Fruit fly (Drosophila melanogaster) whole organism, embryonic: Measurements from ENCODE around the gene CG13386.
A peak's percentile ranks its signal among the peaks of the same experiment; 100 is the strongest.

ENCODE experiments used
- B-H2 ChIP-seq: fragments of 200-800 bp; sonication (Bioruptor generic); optimal IDR thresholded peaks from 2 replicates; lab custom pipeline; 2018; ENCODE audit warnings: missing biosample characterization, mild to moderate bottlenecking, missing genetic modification characterization
- Bdp1 ChIP-seq: fragments of 200-800 bp; sonication (Bioruptor generic); optimal IDR thresholded peaks from 3 replicates; lab custom pipeline; 2016; ENCODE audit warnings: missing biosample characterization, missing genetic modification characterization
- CG10654 ChIP-seq: fragments of 200-800 bp; sonication (Bioruptor generic); optimal IDR thresholded peaks from 2 replicates; lab custom pipeline; 2016; ENCODE audit warnings: missing biosample characterization, missing genetic modification characterization
- CG13296 ChIP-seq: fragments of 200-800 bp; sonication (Bioruptor generic); optimal IDR thresholded peaks from 3 replicates; lab custom pipeline; 2018; ENCODE audit warnings: missing biosample characterization, mild to moderate bottlenecking, missing genetic modification characterization
- CG16815 ChIP-seq: fragments of 200-800 bp; sonication (Bioruptor generic); optimal IDR thresholded peaks from 3 replicates; lab custom pipeline; 2017; ENCODE audit warnings: missing biosample characterization, mild to moderate bottlenecking, missing genetic modification characterization
- CG17568 ChIP-seq: fragments of 200-800 bp; sonication (Bioruptor generic); optimal IDR thresholded peaks from 2 replicates; lab custom pipeline; 2018; ENCODE audit warnings: missing biosample characterization, mild to moderate bottlenecking, missing genetic modification characterization, moderate library complexity
- CG2116 ChIP-seq: fragments of 200-800 bp; sonication (Bioruptor generic); optimal IDR thresholded peaks from 3 replicates; lab custom pipeline; 2018; ENCODE audit warnings: missing biosample characterization, mild to moderate bottlenecking, missing genetic modification characterization
- CG2120 ChIP-seq: fragments of 200-800 bp; sonication (Bioruptor generic); optimal IDR thresholded peaks from 3 replicates; lab custom pipeline; 2016; ENCODE audit warnings: missing biosample characterization, missing genetic modification characterization
- CG2889 ChIP-seq: fragments of 200-800 bp; sonication (Bioruptor generic); IDR thresholded peaks from 3 replicates; pipeline ENCODE4 v1.3.6; 2022; ENCODE audit warnings: missing biosample characterization, missing genetic modification characterization
- CG31441 ChIP-seq: fragments of 200-800 bp; sonication (Bioruptor generic); IDR thresholded peaks from 2 replicates; pipeline ENCODE4 v1.3.6; 2022; ENCODE audit warnings: missing biosample characterization, missing genetic modification characterization
- CG32767 ChIP-seq: fragments of 200-800 bp; sonication (Bioruptor generic); IDR thresholded peaks from 2 replicates; pipeline ENCODE4 v1.3.6; 2022; ENCODE audit warnings: missing biosample characterization, missing genetic modification characterization
- CG42726 ChIP-seq: fragments of 200-800 bp; sonication (Bioruptor generic); IDR thresholded peaks from 2 replicates; pipeline ENCODE4 v1.3.6; 2022; ENCODE audit warnings: missing biosample characterization, missing genetic modification characterization; ENCODE audit not compliant: partially characterized antibody
- CG4360 ChIP-seq: fragments of 200-800 bp; sonication (Bioruptor generic); IDR thresholded peaks from 2 replicates; pipeline ENCODE4 v1.3.6; 2022; ENCODE audit warnings: missing biosample characterization, missing genetic modification characterization
- CG4730 ChIP-seq: fragments of 200-800 bp; sonication (Bioruptor generic); IDR thresholded peaks from 2 replicates; pipeline ENCODE4 v1.3.6; 2022; ENCODE audit warnings: missing biosample characterization, missing genetic modification characterization
- CG6791 ChIP-seq: fragments of 200-800 bp; sonication (Bioruptor generic); IDR thresholded peaks from 3 replicates; pipeline ENCODE4 v1.3.6; 2022; ENCODE audit warnings: missing biosample characterization, missing genetic modification characterization; ENCODE audit not compliant: partially characterized antibody
- CG7928 ChIP-seq: fragments of 200-800 bp; sonication (Bioruptor generic); optimal IDR thresholded peaks from 2 replicates; lab custom pipeline; 2017; ENCODE audit warnings: missing biosample characterization, mild to moderate bottlenecking, missing genetic modification characterization
- CHES-1-like ChIP-seq: fragments of 200-800 bp; sonication (Bioruptor generic); optimal IDR thresholded peaks from 2 replicates; lab custom pipeline; 2016; ENCODE audit warnings: missing biosample characterization, missing genetic modification characterization
- Deaf1 ChIP-seq: fragments of 200-800 bp; optimal IDR thresholded peaks from 3 replicates; lab custom pipeline; 2019; ENCODE audit warnings: missing biosample characterization, mild to moderate bottlenecking, missing genetic modification characterization, moderate library complexity
- Ets97D ChIP-seq: fragments of 200-800 bp; sonication (Bioruptor generic); optimal IDR thresholded peaks from 3 replicates; lab custom pipeline; 2016; ENCODE audit warnings: missing biosample characterization, missing genetic modification characterization
- Fer2 ChIP-seq: fragments of 200-800 bp; sonication (Bioruptor generic); optimal IDR thresholded peaks from 2 replicates; lab custom pipeline; 2018; ENCODE audit warnings: missing biosample characterization, mild to moderate bottlenecking, missing genetic modification characterization, moderate library complexity
- Hr3 ChIP-seq: fragments of 200-800 bp; sonication (Bioruptor generic); optimal IDR thresholded peaks from 3 replicates; lab custom pipeline; 2016; ENCODE audit warnings: missing biosample characterization, missing genetic modification characterization
- NFAT ChIP-seq: fragments of 200-800 bp; sonication (Bioruptor generic); IDR thresholded peaks from 2 replicates; pipeline ENCODE4 v1.3.6; 2022; ENCODE audit warnings: missing biosample characterization, missing genetic modification characterization
- Oaz ChIP-seq: fragments of 200-800 bp; sonication (Bioruptor generic); IDR thresholded peaks from 2 replicates; pipeline ENCODE4 v1.3.6; 2022; ENCODE audit warnings: missing biosample characterization, missing genetic modification characterization
- Oli ChIP-seq: fragments of 200-800 bp; sonication (Bioruptor generic); optimal IDR thresholded peaks from 2 replicates; lab custom pipeline; 2018; ENCODE audit warnings: missing biosample characterization, mild to moderate bottlenecking, missing genetic modification characterization, moderate library complexity
- Rfx ChIP-seq: fragments of 200-800 bp; sonication (Bioruptor generic); IDR thresholded peaks from 2 replicates; pipeline ENCODE4 v1.3.6; 2022; ENCODE audit warnings: missing biosample characterization, missing genetic modification characterization
- Sin3A ChIP-seq: fragments of >200 bp; optimal IDR thresholded peaks from 2 replicates; lab custom pipeline; 2018
- ara ChIP-seq: fragments of 200-800 bp; sonication (Bioruptor generic); IDR thresholded peaks from 2 replicates; pipeline ENCODE4 v1.3.6; 2022; ENCODE audit warnings: missing biosample characterization, missing genetic modification characterization
- az2 ChIP-seq: fragments of 200-800 bp; sonication (Bioruptor generic); optimal IDR thresholded peaks from 3 replicates; lab custom pipeline; 2016; ENCODE audit warnings: missing biosample characterization, missing genetic modification characterization
- btn ChIP-seq: fragments of 200-800 bp; sonication (Bioruptor generic); optimal IDR thresholded peaks from 2 replicates; lab custom pipeline; 2016; ENCODE audit warnings: missing biosample characterization, missing genetic modification characterization
- cato ChIP-seq: fragments of 200-800 bp; sonication (Bioruptor generic); optimal IDR thresholded peaks from 2 replicates; lab custom pipeline; 2016; ENCODE audit warnings: missing biosample characterization, missing genetic modification characterization, borderline replicate concordance
- chinmo ChIP-seq: fragments of 200-800 bp; sonication (Bioruptor generic); IDR thresholded peaks from 4 replicates; pipeline ENCODE4 v1.3.6; 2022; ENCODE audit warnings: missing biosample characterization, missing genetic modification characterization; ENCODE audit not compliant: partially characterized antibody
- crc ChIP-seq: fragments of 200-800 bp; sonication (Bioruptor generic); optimal IDR thresholded peaks from 2 replicates; lab custom pipeline; 2016; ENCODE audit warnings: missing biosample characterization, missing genetic modification characterization
- croc ChIP-seq: fragments of 200-800 bp; sonication (Bioruptor generic); conservative IDR thresholded peaks from 3 replicates; pipeline ENCODE4 v1.3.6; 2022; ENCODE audit warnings: missing biosample characterization, missing genetic modification characterization
- en ChIP-seq: fragments of 200-800 bp; sonication (Bioruptor generic); optimal IDR thresholded peaks from 2 replicates; lab custom pipeline; 2016; ENCODE audit warnings: missing biosample characterization, missing genetic modification characterization
- eyg ChIP-seq: fragments of 200-800 bp; sonication (Bioruptor generic); optimal IDR thresholded peaks from 3 replicates; lab custom pipeline; 2016; ENCODE audit warnings: missing biosample characterization, missing genetic modification characterization
- fd102C ChIP-seq: fragments of 200-800 bp; sonication (Bioruptor generic); optimal IDR thresholded peaks from 2 replicates; lab custom pipeline; 2018; ENCODE audit warnings: missing biosample characterization, mild to moderate bottlenecking, missing genetic modification characterization, moderate library complexity
- gem ChIP-seq: fragments of 200-800 bp; sonication (Bioruptor generic); optimal IDR thresholded peaks from 2 replicates; lab custom pipeline; 2019; ENCODE audit warnings: missing biosample characterization, mild to moderate bottlenecking, missing genetic modification characterization, moderate library complexity
- gfzf ChIP-seq: fragments of 200-800 bp; sonication (Bioruptor generic); optimal IDR thresholded peaks from 2 replicates; lab custom pipeline; 2016; ENCODE audit warnings: missing biosample characterization, mild to moderate bottlenecking, missing genetic modification characterization, moderate library complexity
- gro ChIP-seq: fragments of 200-800 bp; sonication (Bioruptor generic); optimal IDR thresholded peaks from 2 replicates; lab custom pipeline; 2016; ENCODE audit warnings: missing biosample characterization, missing genetic modification characterization
- hbn ChIP-seq: fragments of 200-800 bp; sonication (Bioruptor generic); IDR thresholded peaks from 2 replicates; pipeline ENCODE4 v1.3.6; 2022; ENCODE audit warnings: missing biosample characterization, missing genetic modification characterization; ENCODE audit not compliant: partially characterized antibody
- hth ChIP-seq: fragments of >200 bp; optimal IDR thresholded peaks from 2 replicates; lab custom pipeline; 2017; ENCODE audit warnings: inconsistent platforms
- inv ChIP-seq: fragments of 200-800 bp; sonication (Bioruptor generic); IDR thresholded peaks from 2 replicates; pipeline ENCODE4 v1.3.6; 2022; ENCODE audit warnings: missing biosample characterization, missing genetic modification characterization; ENCODE audit not compliant: partially characterized antibody
- jigr1 ChIP-seq: fragments of 200-800 bp; sonication (Bioruptor generic); IDR thresholded peaks from 3 replicates; pipeline ENCODE4 v1.3.6; 2022; ENCODE audit warnings: missing biosample characterization, missing genetic modification characterization
- ken ChIP-seq: fragments of 200-800 bp; sonication (Bioruptor generic); IDR thresholded peaks from 3 replicates; pipeline ENCODE4 v1.3.6; 2022; ENCODE audit warnings: missing biosample characterization, missing genetic modification characterization
- nerfin-1 ChIP-seq: fragments of 200-800 bp; sonication (Bioruptor generic); optimal IDR thresholded peaks from 3 replicates; lab custom pipeline; 2019; ENCODE audit warnings: missing biosample characterization, mild to moderate bottlenecking, missing genetic modification characterization, moderate library complexity
- pan ChIP-seq, 4 experiments: fragments of >200 bp in 3 of 4; fragments of 200-800 bp in 1 of 4; sonication (Bioruptor generic) in 1 of 4; optimal IDR thresholded peaks in 3 of 4; IDR thresholded peaks in 1 of 4; 2 replicates each; pipeline versions ENCODE4 v1.3.6 to Lab custom; 2017 to 2022; ENCODE audit warnings: missing biosample characterization in 2 of 4, missing genetic modification characterization in 2 of 4, mixed read lengths in 1 of 4
- slbo ChIP-seq: fragments of 200-800 bp; sonication (Bioruptor generic); IDR thresholded peaks from 2 replicates; pipeline ENCODE4 v1.3.6; 2022; ENCODE audit warnings: missing biosample characterization, missing genetic modification characterization
- ssp ChIP-seq: fragments of 200-800 bp; sonication (Bioruptor generic); IDR thresholded peaks from 2 replicates; pipeline ENCODE4 v1.3.6; 2022; ENCODE audit warnings: missing biosample characterization, missing genetic modification characterization
- tap ChIP-seq: fragments of 200-800 bp; optimal IDR thresholded peaks from 3 replicates; lab custom pipeline; 2019; ENCODE audit warnings: missing biosample characterization, mild to moderate bottlenecking, missing genetic modification characterization, moderate library complexity
- vnd ChIP-seq: fragments of 200-800 bp; sonication (Bioruptor generic); IDR thresholded peaks from 3 replicates; pipeline ENCODE4 v1.3.6; 2022; ENCODE audit warnings: missing biosample characterization, missing genetic modification characterization; ENCODE audit not compliant: partially characterized antibody

CG13386 gene

DNA sequence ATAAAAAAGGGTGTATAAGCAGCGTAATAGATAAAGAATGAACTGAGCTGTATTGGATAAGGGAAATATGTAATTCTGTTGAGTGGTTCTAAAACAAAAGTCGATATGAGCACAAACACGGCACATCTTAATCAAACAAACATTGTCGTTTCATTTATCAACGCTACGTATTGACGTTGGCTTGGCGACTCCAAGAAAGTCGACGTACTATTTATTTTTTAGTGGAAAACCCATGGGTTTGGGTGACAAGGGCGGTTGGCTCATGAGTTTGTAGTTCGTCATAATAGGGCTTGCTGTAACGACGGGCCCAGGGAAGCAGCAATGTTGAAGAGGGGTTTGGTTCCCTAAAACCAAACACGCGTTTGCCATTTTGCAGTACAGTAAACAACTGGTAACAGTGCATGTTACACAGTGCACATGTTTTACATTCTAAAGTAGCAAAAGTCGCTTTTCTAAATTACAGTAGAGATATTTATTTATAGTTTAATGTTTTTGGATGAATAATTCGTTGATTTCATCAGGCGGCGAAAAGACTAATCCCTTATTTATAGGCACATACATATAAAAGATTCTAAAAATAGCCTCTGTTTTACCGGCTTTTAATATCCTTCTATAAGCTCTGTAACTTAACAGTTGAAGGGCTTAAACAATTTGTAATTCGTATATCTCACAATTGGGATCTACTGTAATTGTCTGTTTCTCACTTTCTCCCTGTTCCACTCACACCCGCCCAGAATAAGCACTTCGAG lies 37.4 kb upstream of the CG13386 start (continued):
- TF ChIP-seq az2 (no peak), Oaz (GFP tag; lab: Robert Waterston, UW) (no peak), gfzf (GFP tag; lab: Kevin White, UChicago) (no peak), pan (optimal IDR thresholded peaks at IDR 0.05; lab: Kevin White, UChicago) (no peak), pan (GFP tag; optimal IDR thresholded peaks at IDR 0.05 in 1 of 2, IDR thresholded peaks at IDR 0.05 in 1 of 2) (no peak), CG16815 (GFP tag; lab: Kevin White, UChicago) (peak; percentile 20), inv (GFP tag; lab: Robert Waterston, UW) (no peak), Deaf1 (tag; lab: Kevin White, UChicago) (no peak), jigr1 (GFP tag; lab: Robert Waterston, UW) (no peak), crc (GFP tag; lab: Kevin White, UChicago) (peak; percentile 4), ssp (no peak), CG17568 (GFP tag; lab: Kevin White, UChicago) (peak; percentile 3), en (no peak), CG10654 (GFP tag; lab: Kevin White, UChicago) (no peak), CG42726 (GFP tag; lab: Robert Waterston, UW) (no peak), CG4360 (no peak), gro (GFP tag; lab: Kevin White, UChicago) (no peak), Bdp1 (no peak), vnd (GFP tag; lab: Robert Waterston, UW) (no peak), CG7928 (GFP tag; lab: Kevin White, UChicago) (no peak), hbn (no peak), B-H2 (GFP tag; lab: Kevin White, UChicago) (no peak), ken (GFP tag; lab: Robert Waterston, UW) (no peak), Fer2 (tag; lab: Kevin White, UChicago) (no peak), NFAT (GFP tag; lab: Robert Waterston, UW) (no peak), fd102C (no peak), CG32767 (GFP tag; lab: Robert Waterston, UW) (no peak), nerfin-1 (no peak), Ets97D (peak; percentile 19), CG31441 (GFP tag; lab: Robert Waterston, UW) (0 out of 2 replicates have a peak, but pooled peaks have one; percentile 20), CG4730 (GFP tag; lab: Robert Waterston, UW) (no peak), CG6791 (GFP tag; lab: Robert Waterston, UW) (no peak), eyg (GFP tag; lab: Kevin White, UChicago) (no peak), chinmo (no peak), slbo (GFP tag; lab: Robert Waterston, UW) (no peak), Sin3A (no peak), CG13296 (GFP tag; lab: Kevin White, UChicago) (no peak), CG2889 (GFP tag; lab: Robert Waterston, UW) (no peak), Hr3 (GFP tag; lab: Kevin White, UChicago) (no peak), tap (tag; lab: Kevin White, UChicago) (no peak), CG2120 (peak; percentile 50), cato (GFP tag; lab: Kevin White, UChicago) (no peak), Oli (no peak), gem (peak; percentile 55), CG2116 (GFP tag; lab: Kevin White, UChicago) (no peak), croc (GFP tag; lab: Robert Waterston, UW) (no peak), Rfx (GFP tag; lab: Robert Waterston, UW) (no peak), hth (lab: Kevin White, UChicago) (no peak), btn (no peak), ara (GFP tag; lab: Robert Waterston, UW) (no peak), CHES-1-like (GFP tag; lab: Kevin White, UChicago) (peak; percentile 10)
